Fruit fly (Drosophila melanogaster): ENCODE measurements around the gene CG7655.
A peak's percentile ranks its signal among the peaks of the same experiment; 100 is the strongest.

DNA sequence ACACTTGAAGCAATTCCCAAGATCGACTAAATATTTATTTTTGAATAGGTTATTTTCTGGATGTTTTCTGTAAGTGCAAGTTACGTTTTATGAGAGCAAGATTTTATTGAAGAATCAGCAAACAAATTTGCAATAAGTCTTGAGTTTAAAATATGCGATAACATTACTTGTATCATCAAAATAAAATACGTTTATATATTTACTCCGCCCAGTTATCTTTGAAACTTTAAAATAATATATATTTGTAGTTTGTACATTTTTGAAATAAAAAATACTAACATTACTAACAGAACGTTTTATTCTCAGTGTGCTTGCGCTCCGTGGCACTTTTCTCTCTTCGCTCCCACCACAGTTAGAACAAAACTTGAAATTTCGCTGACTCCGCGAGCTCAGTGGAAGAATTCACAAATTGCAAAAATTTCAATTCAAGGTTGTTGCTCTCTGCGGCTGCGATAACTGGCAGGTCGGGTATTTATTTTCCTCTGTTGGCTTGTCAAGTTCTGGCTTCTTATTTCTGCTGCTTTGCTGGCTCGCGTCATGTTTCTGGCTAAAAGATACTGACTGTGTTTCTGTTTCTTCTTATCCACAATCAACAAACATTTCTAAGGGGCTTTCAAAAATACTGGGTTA, 3.0 kb upstream of the CG7655 start:
- peak; percentile 69 for TF ChIP-seq CG33017 (tag; optimal IDR thresholded peaks at IDR 0.05)
- peak; percentile 8 for TF ChIP-seq ovo (GFP tag; optimal IDR thresholded peaks at IDR 0.05)
- TF ChIP-seq CG11617 (GFP tag; optimal IDR thresholded peaks at IDR 0.05) = peak; percentile 73
- no peak for TF ChIP-seq Crg-1 (GFP tag; optimal IDR thresholded peaks at IDR 0.05)
- peak; percentile 9 for TF ChIP-seq CG1620 (GFP tag; optimal IDR thresholded peaks at IDR 0.05)
- no peak for TF ChIP-seq Mnt (GFP tag; optimal IDR thresholded peaks at IDR 0.05)
- no peak for TF ChIP-seq Hr96 (GFP tag; optimal IDR thresholded peaks at IDR 0.05)
- TF ChIP-seq CG14711 (tag; optimal IDR thresholded peaks at IDR 0.05) = peak; percentile 69
- TF ChIP-seq CG7045 (GFP tag; optimal IDR thresholded peaks at IDR 0.05) = peak; percentile 46
- TF ChIP-seq Clk (GFP tag; optimal IDR thresholded peaks at IDR 0.05) = no peak
- peak; percentile 68 for TF ChIP-seq CG7101 (tag; optimal IDR thresholded peaks at IDR 0.05)

Measured in whole organism, adult.